Worm (Caenorhabditis elegans) whole organism, L1 larva: ENCODE data around the gene snt-6.

Experiments used
- ceh-90 ChIP-seq: sonication (generic microtip); optimal IDR thresholded peaks from 2 replicates; lab custom pipeline; 2016; ENCODE audit warnings: missing genetic modification characterization, missing compliant biosample characterization
- dpl-1 ChIP-seq, 3 experiments: fragments of 150-350 bp in 2 of 3; sonication (generic microtip) in 1 of 3; optimal IDR thresholded peaks; 2 replicates each; lab custom pipeline; 2014 to 2017; ENCODE audit warnings: missing biosample characterization in 3 of 3, missing genetic modification characterization in 3 of 3, missing genetic modification reagents in 3 of 3
- lin-15B ChIP-seq: fragments of 150-350 bp; sonication (generic microtip); optimal IDR thresholded peaks from 3 replicates; lab custom pipeline; 2014; ENCODE audit warnings: missing biosample characterization, missing genetic modification characterization
- lin-35 ChIP-seq, 2 experiments: fragments of 150-350 bp; optimal IDR thresholded peaks; 2 replicates each; lab custom pipeline; 2014; ENCODE audit warnings: missing biosample characterization in 2 of 2, missing genetic modification characterization in 2 of 2, missing genetic modification reagents in 2 of 2
- lsy-2 ChIP-seq, 2 experiments: fragments of 150-350 bp; optimal IDR thresholded peaks; 2 replicates each; lab custom pipeline; 2014; ENCODE audit warnings: missing biosample characterization in 2 of 2, missing genetic modification characterization in 2 of 2
- mdl-1 ChIP-seq, 2 experiments: fragments of 150-350 bp; optimal IDR thresholded peaks; 2 replicates each; lab custom pipeline; 2014 to 2017; ENCODE audit warnings: missing biosample characterization in 2 of 2, missing genetic modification characterization in 2 of 2, inconsistent platforms in 1 of 2
- nhr-90 ChIP-seq: sonication (generic microtip); optimal IDR thresholded peaks from 2 replicates; lab custom pipeline; 2016; ENCODE audit warnings: mild to moderate bottlenecking, missing genetic modification characterization, missing compliant biosample characterization; ENCODE audit not compliant: poor library complexity
- rnt-1 ChIP-seq: sonication (generic microtip); optimal IDR thresholded peaks from 2 replicates; lab custom pipeline; 2016; ENCODE audit warnings: mild to moderate bottlenecking, missing genetic modification characterization, moderate library complexity, missing compliant biosample characterization
- snpc-4 ChIP-seq: fragments of 150-350 bp; optimal IDR thresholded peaks from 2 replicates; lab custom pipeline; 2014; ENCODE audit warnings: missing biosample characterization, missing genetic modification characterization
- unc-86 ChIP-seq: sonication (generic microtip); optimal IDR thresholded peaks from 2 replicates; lab custom pipeline; 2016; ENCODE audit warnings: missing genetic modification characterization, missing compliant biosample characterization

DNA sequence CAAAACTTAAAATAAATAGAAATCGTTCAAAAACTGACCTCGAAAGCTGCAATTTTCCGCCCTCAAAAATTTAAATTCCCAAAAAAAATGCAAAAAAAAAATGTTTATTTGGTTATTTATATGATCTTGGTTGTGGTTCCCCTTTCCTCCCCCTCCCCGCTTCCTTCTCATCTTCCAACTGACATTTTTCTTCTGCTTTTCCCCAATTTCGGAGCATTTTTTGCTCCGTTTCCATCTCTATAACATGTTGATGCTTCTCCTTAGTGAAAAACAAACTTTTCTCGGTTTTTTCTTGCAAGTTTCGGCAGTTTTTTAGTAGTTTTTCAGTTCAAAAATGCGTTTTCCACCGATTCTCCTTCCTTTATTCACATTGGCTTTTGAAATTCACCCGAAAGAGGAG is 25.0 kb upstream of the snt-6 start, which contains the start of gene Y39F10A.1:
- TF ChIP-seq lsy-2 (tag; optimal IDR thresholded peaks at IDR 0.05; lab: Kevin White, UChicago) (no peak), ceh-90 (no peak), lin-35 (GFP tag; optimal IDR thresholded peaks at IDR 0.05; lab: Kevin White, UChicago) (no peak), unc-86 (no peak), rnt-1 (no peak), dpl-1 (GFP tag; optimal IDR thresholded peaks at IDR 0.05; lab: Kevin White, UChicago) (no peak), snpc-4 (tag; lab: Kevin White, UChicago) (no peak), mdl-1 (tag; optimal IDR thresholded peaks at IDR 0.05; lab: Kevin White, UChicago) (no peak), lin-15B (tag; lab: Kevin White, UChicago) (no peak), nhr-90 (tag; lab: Kevin White, UChicago) (no peak)
